Fruit fly (Drosophila melanogaster) ovary, adult (tissue): ENCODE measurements around the gene CG33203.
A peak's percentile ranks its signal among the peaks of the same experiment; 100 is the strongest.

ENCODE experiments used
- CG17801 ChIP-seq: fragments of 200-800 bp; optimal IDR thresholded peaks from 2 replicates; lab custom pipeline; 2019; ENCODE audit warnings: missing biosample characterization, mild to moderate bottlenecking, missing genetic modification characterization, moderate library complexity; ENCODE audit not compliant: partially characterized antibody

The CG33203 gene

DNA sequence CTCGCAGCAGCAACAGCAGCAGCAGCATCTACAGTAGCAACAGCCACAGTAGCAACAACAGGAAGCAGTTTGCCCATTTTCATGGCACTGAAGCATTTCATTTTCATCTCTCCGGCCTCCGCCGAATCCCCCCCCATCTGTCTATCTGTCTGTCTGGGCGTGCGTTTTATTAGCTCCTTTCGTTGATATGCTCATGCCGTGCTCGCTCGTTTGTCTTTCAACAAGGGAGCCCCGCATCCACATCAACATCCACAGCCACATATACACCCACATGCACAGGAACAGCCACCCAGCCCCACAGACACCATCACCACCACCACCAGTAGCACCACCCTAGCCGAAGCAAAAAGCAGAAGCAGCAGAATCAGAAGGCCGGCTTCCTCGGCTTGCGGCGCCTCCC is 36.0 kb downstream of the CG33203 start:
- no peak for TF ChIP-seq CG17801 (GFP tag; lab: Kevin White, UChicago)

dm6 chr3R:28850662-28851257 is 36.7 kb downstream of the CG33203 start:
- no peak for TF ChIP-seq CG17801 (GFP tag; lab: Kevin White, UChicago)

DNA sequence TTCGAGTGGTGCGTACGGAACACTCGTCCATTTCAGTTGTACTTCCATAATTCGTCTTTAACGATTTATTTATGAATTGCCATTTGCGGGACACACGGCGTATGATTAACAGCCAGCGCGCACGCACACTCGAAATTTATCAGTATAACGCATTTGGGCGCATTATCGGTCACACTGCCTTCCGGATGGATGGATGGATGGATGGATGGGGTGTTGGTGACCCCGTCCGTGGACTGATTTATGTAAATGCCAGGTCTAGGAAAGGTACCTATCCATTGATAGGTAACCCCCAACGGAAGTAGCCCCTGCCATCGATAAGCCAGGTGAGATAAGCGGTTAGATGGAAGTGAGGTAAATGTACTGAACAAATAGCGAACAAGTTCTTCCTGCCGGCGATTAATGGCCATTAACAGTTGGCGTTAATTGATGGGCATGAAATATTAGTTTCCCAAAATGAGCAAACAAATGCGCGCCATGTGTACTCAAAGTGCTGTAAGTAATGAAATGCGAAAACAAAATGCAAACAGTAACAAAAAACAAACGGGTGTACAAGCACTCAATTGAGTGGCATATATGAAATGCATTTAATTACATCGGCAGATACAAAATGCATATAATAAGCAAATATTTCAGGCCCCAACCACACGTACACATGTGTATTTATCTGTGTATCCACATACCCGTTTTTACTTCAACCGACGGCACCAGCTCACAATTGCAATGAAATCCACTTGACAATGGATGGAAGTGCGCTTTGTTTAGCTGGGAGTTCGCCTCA is 38.6 kb downstream of the CG33203 start:
- TF ChIP-seq CG17801 (GFP tag; lab: Kevin White, UChicago) = peak; percentile 20

DNA sequence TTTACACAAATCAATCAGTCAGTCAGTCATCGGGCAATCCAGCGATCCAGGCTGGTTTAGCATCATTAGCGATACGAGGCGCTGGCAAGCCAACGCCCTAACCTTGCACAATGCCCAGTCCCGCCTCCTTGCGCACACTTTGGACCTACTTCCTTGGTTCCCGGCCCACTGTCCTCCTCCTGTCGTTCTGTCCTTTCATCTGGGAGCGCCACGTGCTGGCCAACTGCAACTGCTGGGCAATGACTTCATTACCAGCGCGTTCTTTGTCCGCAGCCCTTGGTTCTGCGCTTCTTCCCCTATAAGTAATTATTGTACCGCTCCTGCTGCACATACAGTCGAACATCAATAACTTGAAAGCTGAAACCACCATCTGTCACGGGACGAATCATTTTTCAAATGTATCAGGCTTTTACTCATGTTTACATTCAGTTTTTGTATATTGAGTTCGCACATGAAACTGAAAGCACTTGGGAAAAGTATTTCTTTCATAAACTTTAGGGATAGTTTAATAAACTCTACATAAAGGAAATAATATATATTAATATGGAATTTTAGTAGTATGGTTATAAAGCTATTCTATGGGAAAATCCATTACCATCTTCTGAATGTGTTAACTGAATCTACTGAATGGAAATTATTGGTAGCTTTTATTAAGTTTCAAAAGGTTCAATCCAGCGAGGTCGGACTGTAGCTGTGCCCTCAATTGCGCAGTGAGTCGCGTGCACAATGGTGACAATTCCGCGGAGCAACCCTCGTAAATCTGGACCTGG is 39.8 kb downstream of the CG33203 start:
- TF ChIP-seq CG17801 (GFP tag; lab: Kevin White, UChicago) = no peak

dm6 chr3R:28846877-28847529 is 40.5 kb downstream of the CG33203 start:
- no peak for TF ChIP-seq CG17801 (GFP tag; lab: Kevin White, UChicago)

DNA sequence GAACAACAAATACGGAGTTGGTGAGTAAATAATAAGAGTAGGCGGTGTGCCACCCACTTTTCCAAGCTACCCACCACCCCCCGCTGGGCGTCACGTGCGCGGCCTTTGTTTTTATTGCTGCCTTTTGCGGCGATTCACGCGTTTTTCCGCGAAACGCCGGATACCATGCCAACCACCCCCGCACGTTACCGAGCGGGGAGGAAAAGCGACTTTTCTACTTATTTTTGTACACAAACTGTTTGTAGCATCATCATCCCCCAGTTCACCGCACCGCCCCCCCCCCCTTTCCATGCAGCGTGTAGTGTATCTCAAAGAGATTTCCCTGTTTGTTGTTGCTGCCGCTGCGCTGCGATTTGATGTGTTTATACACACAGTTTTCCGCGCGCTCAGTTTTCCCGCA is 41.5 kb downstream of the CG33203 start:
- no peak for TF ChIP-seq CG17801 (GFP tag; lab: Kevin White, UChicago)

- no peak for TF ChIP-seq CG17801 (GFP tag; lab: Kevin White, UChicago)
Observed at dm6 chr3R:28845377-28845876, 42.1 kb downstream of the CG33203 start.

- TF ChIP-seq CG17801 (GFP tag; lab: Kevin White, UChicago) = peak; percentile 32
Observed at dm6 chr3R:28844611-28845376, 42.7 kb downstream of the CG33203 start, which contains the start of the genes Apc and spg. Apc (minus strand) TSS chr3R:28844748. spg (plus strand) TSS chr3R:28845270.

dm6 chr3R:28843776-28844610 is 43.5 kb downstream of the CG33203 start:
- TF ChIP-seq CG17801 (GFP tag; lab: Kevin White, UChicago) = no peak

- TF ChIP-seq CG17801 (GFP tag; lab: Kevin White, UChicago) = no peak
Observed at dm6 chr3R:28842431-28842830, 45.1 kb downstream of the CG33203 start.

dm6 chr3R:28841968-28842367 is 45.5 kb downstream of the CG33203 start:
- no peak for TF ChIP-seq CG17801 (GFP tag; lab: Kevin White, UChicago)

DNA sequence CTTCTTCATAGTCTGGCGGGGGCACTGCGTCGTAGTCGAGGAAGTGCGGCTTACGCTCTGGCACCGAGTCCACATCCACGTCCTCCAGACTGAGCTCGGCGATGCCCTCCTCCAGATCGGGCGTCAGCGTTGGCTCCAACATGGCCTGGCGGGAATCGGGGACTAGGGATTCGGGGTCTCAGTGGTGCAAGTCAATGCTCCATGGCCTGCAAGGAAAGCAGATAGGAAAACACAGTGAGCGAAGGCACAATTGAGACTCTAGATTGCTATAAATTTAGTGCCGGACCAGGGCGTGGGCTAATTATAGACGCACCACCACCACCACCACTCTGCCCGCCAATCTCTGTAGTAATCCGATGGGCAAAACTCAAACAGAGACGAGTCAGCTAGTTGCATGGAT is 46.9 kb downstream of the CG33203 start:
- no peak for TF ChIP-seq CG17801 (GFP tag; lab: Kevin White, UChicago)

- TF ChIP-seq CG17801 (GFP tag; lab: Kevin White, UChicago) = peak; percentile 31
Observed at dm6 chr3R:28831626-28832267, 55.8 kb downstream of the CG33203 start, which contains the start of gene WASp. WASp (minus strand) TSS chr3R:28832024.
